Worm (Caenorhabditis elegans): ENCODE results near the gene clec-3.

Gene clec-3

DNA sequence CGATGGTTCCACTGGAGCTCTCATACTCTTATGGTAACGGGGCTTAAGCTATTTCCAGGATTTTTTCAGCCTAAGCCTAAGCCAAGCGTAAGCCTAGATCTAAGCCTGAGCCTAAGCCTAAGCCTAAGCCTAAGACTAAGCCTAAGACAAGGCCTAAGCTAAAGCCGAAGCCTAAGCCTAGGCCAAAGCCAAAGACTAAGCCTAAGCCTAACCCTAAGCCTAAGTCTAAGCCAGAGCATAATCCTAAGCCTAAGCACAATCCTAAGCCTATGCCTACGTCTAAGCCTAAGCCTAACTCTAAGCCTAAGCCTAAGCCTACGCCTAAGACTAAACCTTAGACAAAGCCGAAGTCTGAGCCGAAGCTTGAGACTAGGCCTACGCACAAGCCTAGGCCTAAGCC is 29.3 kb upstream of the clec-3 start:
- TF ChIP-seq sptf-1 (tag; optimal IDR thresholded peaks at IDR 0.05) (no peak), elt-1 (tag; optimal IDR thresholded peaks at IDR 0.05; ENCODE audit: borderline replicate concordance, insufficient read depth) (no peak), zip-8 (tag; optimal IDR thresholded peaks at IDR 0.05) (no peak), lin-13 (tag; optimal IDR thresholded peaks at IDR 0.05) (no peak), sem-2 (GFP tag; optimal IDR thresholded peaks at IDR 0.05) (no peak), ham-2 (GFP tag; optimal IDR thresholded peaks at IDR 0.05) (peak; percentile 1)

DNA sequence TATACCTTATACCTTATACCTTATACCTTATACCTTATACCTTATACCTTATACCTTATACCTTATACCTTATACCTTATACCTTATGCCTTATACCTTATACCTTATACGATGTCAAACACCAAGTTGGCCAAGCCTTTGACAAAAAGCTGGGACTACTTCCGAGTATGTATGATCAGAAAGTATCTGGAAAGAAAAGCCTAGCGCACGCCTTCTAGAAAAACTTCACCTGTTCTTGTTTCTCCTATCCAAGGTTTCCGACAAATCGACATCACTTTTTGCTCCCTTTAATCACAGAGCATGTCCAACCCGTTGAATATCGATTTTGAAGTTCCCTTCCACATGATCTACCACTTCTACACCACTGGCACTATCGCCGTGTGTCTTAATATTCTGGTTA is 28.7 kb upstream of the clec-3 start, which contains the start of gene sri-28:
TSS of gene sri-28 (plus strand) at position 301 of the 400 bp plus-strand sequence.
- TF ChIP-seq nhr-237 (tag; optimal IDR thresholded peaks at IDR 0.05) (no peak), lsy-2 (tag; optimal IDR thresholded peaks at IDR 0.05) (no peak), elt-3 (tag; optimal IDR thresholded peaks at IDR 0.05) (no peak), pha-4 (tag; optimal IDR thresholded peaks at IDR 0.05) (no peak), lin-13 (tag; optimal IDR thresholded peaks at IDR 0.05) (no peak), flh-1 (GFP tag; optimal IDR thresholded peaks at IDR 0.05) (no peak), cnd-1 (tag; optimal IDR thresholded peaks at IDR 0.05) (no peak)

DNA sequence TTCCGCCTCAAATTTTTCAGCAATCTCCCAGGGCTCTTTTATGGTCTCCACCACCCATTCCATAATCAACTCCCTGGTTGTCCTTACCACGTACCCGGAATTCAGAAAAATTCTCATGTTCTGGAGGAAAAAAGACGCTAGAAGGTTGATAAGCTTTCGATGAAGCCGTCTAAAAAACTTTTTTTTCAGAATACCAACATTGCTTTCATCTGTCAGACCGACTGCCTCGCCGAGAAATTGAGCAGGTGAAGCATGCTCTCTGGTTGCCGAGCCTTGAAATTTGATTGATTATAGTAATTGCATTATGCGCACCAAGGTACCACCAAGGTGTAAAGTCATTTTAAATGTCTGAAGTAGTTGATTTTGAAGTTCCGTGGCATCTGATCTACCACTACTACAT is 26.2 kb upstream of the clec-3 start, which contains the start of gene sri-30:
TSS of gene sri-30 (plus strand) at position 301 of the 400 bp plus-strand sequence.
- no peak for TF ChIP-seq blmp-1 (tag; optimal IDR thresholded peaks at IDR 0.05)
- TF ChIP-seq ztf-11 (tag; optimal IDR thresholded peaks at IDR 0.05): no peak
- TF ChIP-seq elt-1 (tag; optimal IDR thresholded peaks at IDR 0.05; ENCODE audit: borderline replicate concordance, insufficient read depth): no peak
- no peak for TF ChIP-seq cnd-1 (tag; optimal IDR thresholded peaks at IDR 0.05)
- TF ChIP-seq hlh-1 (tag; optimal IDR thresholded peaks at IDR 0.05): no peak
- no peak for TF ChIP-seq unc-62 (GFP tag; optimal IDR thresholded peaks at IDR 0.05)
- TF ChIP-seq flh-1 (GFP tag; optimal IDR thresholded peaks at IDR 0.05): no peak
- no peak for TF ChIP-seq unc-120 (tag; optimal IDR thresholded peaks at IDR 0.05; ENCODE audit: poor library complexity, severe bottlenecking)
- TF ChIP-seq unc-39 (tag; optimal IDR thresholded peaks at IDR 0.05): no peak
- TF ChIP-seq M03D4.4 (tag; optimal IDR thresholded peaks at IDR 0.05): no peak
- no peak for TF ChIP-seq lin-32 (GFP tag; optimal IDR thresholded peaks at IDR 0.05)
- no peak for TF ChIP-seq lin-13 (tag; optimal IDR thresholded peaks at IDR 0.05)
- no peak for TF ChIP-seq ham-2 (GFP tag; optimal IDR thresholded peaks at IDR 0.05)
- TF ChIP-seq ceh-43 (GFP tag; optimal IDR thresholded peaks at IDR 0.05): no peak
- no peak for TF ChIP-seq mab-5 (tag; optimal IDR thresholded peaks at IDR 0.05)
- no peak for TF ChIP-seq bed-3 (GFP tag; optimal IDR thresholded peaks at IDR 0.05)
- TF ChIP-seq nhr-76 (tag; optimal IDR thresholded peaks at IDR 0.05): no peak

DNA sequence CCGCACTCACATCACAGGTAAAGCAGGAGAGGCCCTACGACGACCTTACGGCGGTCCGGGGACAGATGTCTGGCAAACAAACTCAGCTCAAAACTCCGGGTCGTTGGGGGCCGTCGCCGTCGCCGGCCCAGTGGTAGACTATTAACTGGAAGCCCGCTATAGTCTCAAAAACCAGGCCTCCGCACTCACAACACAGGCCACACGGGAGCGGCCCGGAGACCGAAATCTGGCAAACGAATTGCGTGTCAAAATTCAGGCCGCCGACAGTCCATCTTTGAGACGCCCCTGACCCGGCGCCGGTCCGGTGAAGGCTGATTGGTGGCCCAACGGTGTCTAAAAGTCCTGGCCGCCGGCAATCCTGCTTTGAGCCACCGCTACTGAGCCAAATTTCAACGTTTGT is 25.7 kb upstream of the clec-3 start:
- TF ChIP-seq elt-1 (tag; optimal IDR thresholded peaks at IDR 0.05; ENCODE audit: borderline replicate concordance, insufficient read depth) (no peak), pha-4 (tag; optimal IDR thresholded peaks at IDR 0.05) (no peak), hlh-1 (tag; optimal IDR thresholded peaks at IDR 0.05) (no peak), flh-1 (GFP tag; optimal IDR thresholded peaks at IDR 0.05) (no peak), cnd-1 (tag; optimal IDR thresholded peaks at IDR 0.05) (no peak), bed-3 (GFP tag; optimal IDR thresholded peaks at IDR 0.05) (no peak), nhr-28 (tag; optimal IDR thresholded peaks at IDR 0.05) (no peak), unc-62 (GFP tag; optimal IDR thresholded peaks at IDR 0.05) (no peak), M03D4.4 (tag; optimal IDR thresholded peaks at IDR 0.05) (no peak), tbx-8 (GFP tag; optimal IDR thresholded peaks at IDR 0.05) (no peak), mab-5 (tag; optimal IDR thresholded peaks at IDR 0.05) (no peak), sptf-1 (tag; optimal IDR thresholded peaks at IDR 0.05) (no peak), ham-2 (GFP tag; optimal IDR thresholded peaks at IDR 0.05) (no peak), elt-3 (tag; optimal IDR thresholded peaks at IDR 0.05) (no peak), nhr-76 (tag; optimal IDR thresholded peaks at IDR 0.05) (no peak)

DNA sequence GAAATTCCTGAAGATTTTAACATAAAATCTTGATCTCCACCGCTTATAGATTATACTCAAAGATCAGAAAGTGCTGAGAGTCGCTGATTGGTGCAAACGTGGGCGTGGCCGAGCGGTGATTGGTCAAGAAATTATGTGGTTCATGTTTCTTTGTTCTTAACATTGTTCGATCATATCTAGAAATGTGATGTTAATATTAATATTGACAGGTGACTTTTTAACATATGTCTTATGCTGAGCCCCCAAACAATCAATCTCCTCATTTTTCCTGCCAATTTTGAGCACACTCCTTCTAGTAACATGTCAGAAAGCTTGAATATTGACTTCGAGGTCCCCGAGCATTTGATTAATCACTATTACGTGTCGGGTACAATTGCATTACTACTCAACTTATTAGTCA is 24.3 kb upstream of the clec-3 start, which contains the start of gene sri-29:
TSS of gene sri-29 (plus strand) at position 301 of the 400 bp plus-strand sequence.
- no peak for TF ChIP-seq bed-3 (GFP tag; optimal IDR thresholded peaks at IDR 0.05)
- TF ChIP-seq cnd-1 (tag; optimal IDR thresholded peaks at IDR 0.05): no peak
- no peak for TF ChIP-seq ztf-11 (tag; optimal IDR thresholded peaks at IDR 0.05)
- no peak for TF ChIP-seq ceh-83 (GFP tag; optimal IDR thresholded peaks at IDR 0.05)
- TF ChIP-seq unc-62 (GFP tag; optimal IDR thresholded peaks at IDR 0.05): no peak
- no peak for TF ChIP-seq lsy-2 (tag; optimal IDR thresholded peaks at IDR 0.05)
- TF ChIP-seq lin-32 (GFP tag; optimal IDR thresholded peaks at IDR 0.05): no peak
- TF ChIP-seq nhr-28 (tag; optimal IDR thresholded peaks at IDR 0.05): no peak
- TF ChIP-seq flh-1 (GFP tag; optimal IDR thresholded peaks at IDR 0.05): no peak
- no peak for TF ChIP-seq nhr-237 (tag; optimal IDR thresholded peaks at IDR 0.05)
- TF ChIP-seq nhr-76 (tag; optimal IDR thresholded peaks at IDR 0.05): no peak
- TF ChIP-seq unc-39 (tag; optimal IDR thresholded peaks at IDR 0.05): no peak
- TF ChIP-seq M03D4.4 (tag; optimal IDR thresholded peaks at IDR 0.05): no peak
- TF ChIP-seq mls-2 (tag; optimal IDR thresholded peaks at IDR 0.05): no peak
- no peak for TF ChIP-seq drap-1 (GFP tag; optimal IDR thresholded peaks at IDR 0.05)
- TF ChIP-seq sem-2 (GFP tag; optimal IDR thresholded peaks at IDR 0.05): no peak
- no peak for TF ChIP-seq zip-8 (tag; optimal IDR thresholded peaks at IDR 0.05)
- TF ChIP-seq elt-3 (tag; optimal IDR thresholded peaks at IDR 0.05): no peak
- TF ChIP-seq ham-2 (GFP tag; optimal IDR thresholded peaks at IDR 0.05): no peak

Data from whole organism, mixed stage, embryonic.